Fruit fly (Drosophila melanogaster) whole organism, embryonic: ENCODE results near the gene Reg-2.
A peak's percentile ranks its signal among the peaks of the same experiment; 100 is the strongest.

ENCODE experiments used
- Atf6 ChIP-seq: fragments of 200-800 bp; sonication (Bioruptor generic); IDR thresholded peaks from 2 replicates; pipeline ENCODE4 v1.3.6; 2022; ENCODE audit warnings: missing biosample characterization, missing genetic modification characterization
- B-H2 ChIP-seq: fragments of 200-800 bp; sonication (Bioruptor generic); optimal IDR thresholded peaks from 2 replicates; lab custom pipeline; 2018; ENCODE audit warnings: missing biosample characterization, mild to moderate bottlenecking, missing genetic modification characterization
- BtbVII ChIP-seq: fragments of 200-800 bp; sonication (Bioruptor generic); optimal IDR thresholded peaks from 3 replicates; lab custom pipeline; 2017; ENCODE audit warnings: missing biosample characterization, mild to moderate bottlenecking, missing genetic modification characterization
- CG12744 ChIP-seq: fragments of 200-800 bp; sonication (Bioruptor generic); optimal IDR thresholded peaks from 2 replicates; lab custom pipeline; 2016; ENCODE audit warnings: missing biosample characterization, missing genetic modification characterization
- CG12769 ChIP-seq: fragments of 200-800 bp; sonication (Bioruptor generic); optimal IDR thresholded peaks from 2 replicates; lab custom pipeline; 2019; ENCODE audit warnings: missing biosample characterization, mild to moderate bottlenecking, missing genetic modification characterization, moderate library complexity
- CG13894 ChIP-seq: fragments of 200-800 bp; sonication (Bioruptor generic); optimal IDR thresholded peaks from 3 replicates; lab custom pipeline; 2018; ENCODE audit warnings: missing biosample characterization, mild to moderate bottlenecking, missing genetic modification characterization, moderate library complexity
- CG1603 ChIP-seq: fragments of 200-800 bp; sonication (Bioruptor generic); optimal IDR thresholded peaks from 2 replicates; lab custom pipeline; 2019; ENCODE audit warnings: missing biosample characterization, mild to moderate bottlenecking, missing genetic modification characterization, moderate library complexity
- CG16813 ChIP-seq: fragments of 200-800 bp; sonication (Bioruptor generic); IDR thresholded peaks from 3 replicates; pipeline ENCODE4 v1.3.6; 2022; ENCODE audit warnings: missing biosample characterization, missing genetic modification characterization; ENCODE audit not compliant: partially characterized antibody
- CG3163 ChIP-seq: fragments of 200-800 bp; sonication (Bioruptor generic); optimal IDR thresholded peaks from 3 replicates; lab custom pipeline; 2016; ENCODE audit warnings: missing biosample characterization, missing genetic modification characterization
- CG34224 ChIP-seq: fragments of 200-800 bp; sonication (Bioruptor generic); IDR thresholded peaks from 3 replicates; pipeline ENCODE4 v1.3.6; 2022; ENCODE audit warnings: missing biosample characterization, missing genetic modification characterization; ENCODE audit not compliant: partially characterized antibody
- CG4854 ChIP-seq: fragments of 200-800 bp; sonication (Bioruptor generic); optimal IDR thresholded peaks from 2 replicates; lab custom pipeline; 2016; ENCODE audit warnings: missing biosample characterization, missing genetic modification characterization, inconsistent platforms
- CG5180 ChIP-seq: fragments of 200-800 bp; sonication (Bioruptor generic); optimal IDR thresholded peaks from 3 replicates; lab custom pipeline; 2017; ENCODE audit warnings: missing biosample characterization, missing genetic modification characterization, mild to moderate bottlenecking, moderate library complexity, missing genetic modification reagents
- CG7987 ChIP-seq: fragments of 200-800 bp; sonication (Bioruptor generic); optimal IDR thresholded peaks from 2 replicates; lab custom pipeline; 2018; ENCODE audit warnings: missing biosample characterization, mild to moderate bottlenecking, missing genetic modification characterization, moderate library complexity
- CG8478 ChIP-seq: fragments of >200 bp; optimal IDR thresholded peaks from 2 replicates; lab custom pipeline; 2018
- CG8765 ChIP-seq: fragments of 200-800 bp; sonication (Bioruptor generic); IDR thresholded peaks from 2 replicates; pipeline ENCODE4 v1.3.6; 2022; ENCODE audit warnings: missing biosample characterization, missing genetic modification characterization
- CG8924 ChIP-seq: fragments of 200-800 bp; optimal IDR thresholded peaks from 3 replicates; lab custom pipeline; 2019; ENCODE audit warnings: missing biosample characterization, mild to moderate bottlenecking, missing genetic modification characterization, moderate library complexity
- E2f1 ChIP-seq: fragments of 200-800 bp; sonication (Bioruptor generic); IDR thresholded peaks from 2 replicates; pipeline ENCODE4 v1.3.6; 2022; ENCODE audit warnings: missing biosample characterization, missing genetic modification characterization
- HmgZ ChIP-seq: fragments of 200-800 bp; sonication (Bioruptor generic); optimal IDR thresholded peaks from 2 replicates; lab custom pipeline; 2018; ENCODE audit warnings: missing biosample characterization, mild to moderate bottlenecking, missing genetic modification characterization
- MBD-R2 ChIP-seq: fragments of 200-800 bp; sonication (Bioruptor generic); IDR thresholded peaks from 2 replicates; pipeline ENCODE4 v1.3.6; 2022; ENCODE audit warnings: missing biosample characterization, missing genetic modification characterization
- NFAT ChIP-seq: fragments of 200-800 bp; sonication (Bioruptor generic); IDR thresholded peaks from 2 replicates; pipeline ENCODE4 v1.3.6; 2022; ENCODE audit warnings: missing biosample characterization, missing genetic modification characterization
- Pdp1 ChIP-seq, 2 experiments: fragments of 200-800 bp; sonication (Bioruptor generic); optimal IDR thresholded peaks; 3 replicates each; lab custom pipeline; 2016; ENCODE audit warnings: missing biosample characterization in 2 of 2, missing genetic modification characterization in 2 of 2, mild to moderate bottlenecking in 1 of 2, moderate library complexity in 1 of 2
- Six4 ChIP-seq: fragments of 200-800 bp; sonication (Bioruptor generic); optimal IDR thresholded peaks from 2 replicates; lab custom pipeline; 2016; ENCODE audit warnings: missing biosample characterization, missing genetic modification characterization
- Stat92E ChIP-seq, 3 experiments: fragments of >200 bp in 2 of 3; fragments of 200-800 bp in 1 of 3; sonication (Bioruptor generic) in 1 of 3; optimal IDR thresholded peaks; 2 replicates each; lab custom pipeline; 2017 to 2019; ENCODE audit warnings: missing biosample characterization in 3 of 3, missing genetic modification characterization in 3 of 3, mild to moderate bottlenecking in 1 of 3, moderate library complexity in 1 of 3
- amos ChIP-seq: fragments of 200-800 bp; sonication (Bioruptor generic); IDR thresholded peaks from 2 replicates; pipeline ENCODE4 v1.3.6; 2022; ENCODE audit warnings: missing biosample characterization, missing genetic modification characterization; ENCODE audit not compliant: partially characterized antibody
- cas ChIP-seq: fragments of 200-800 bp; sonication (Bioruptor generic); IDR thresholded peaks from 2 replicates; pipeline ENCODE4 v1.3.6; 2022; ENCODE audit warnings: missing biosample characterization, missing genetic modification characterization
- chm ChIP-seq: fragments of 200-800 bp; sonication (Bioruptor generic); IDR thresholded peaks from 2 replicates; pipeline ENCODE4 v1.3.6; 2022; ENCODE audit warnings: missing biosample characterization, missing genetic modification characterization
- dm ChIP-seq: fragments of 200-800 bp; sonication (Bioruptor generic); optimal IDR thresholded peaks from 3 replicates; lab custom pipeline; 2016; ENCODE audit warnings: missing biosample characterization, missing genetic modification characterization
- dpn ChIP-seq, 2 experiments: fragments of 200-800 bp; sonication (Bioruptor generic); optimal IDR thresholded peaks; 3 replicates each; lab custom pipeline; 2016; ENCODE audit warnings: missing biosample characterization in 2 of 2, missing genetic modification characterization in 2 of 2
- dysf ChIP-seq: fragments of 200-800 bp; sonication (Bioruptor generic); IDR thresholded peaks from 3 replicates; pipeline ENCODE4 v1.3.6; 2022; ENCODE audit warnings: missing biosample characterization, missing genetic modification characterization
- eve ChIP-seq, 2 experiments: fragments of >200 bp; optimal IDR thresholded peaks; 2 replicates each; lab custom pipeline; 2017; ENCODE audit warnings: missing biosample characterization in 2 of 2, missing genetic modification characterization in 2 of 2
- fd3F ChIP-seq: fragments of 200-800 bp; sonication (Bioruptor generic); optimal IDR thresholded peaks from 2 replicates; lab custom pipeline; 2018; ENCODE audit warnings: missing biosample characterization, mild to moderate bottlenecking, missing genetic modification characterization, moderate library complexity
- fd64A ChIP-seq: fragments of 200-800 bp; sonication (Bioruptor generic); optimal IDR thresholded peaks from 3 replicates; lab custom pipeline; 2018; ENCODE audit warnings: missing biosample characterization, mild to moderate bottlenecking, missing genetic modification characterization
- fd96Cb ChIP-seq: fragments of 200-800 bp; sonication (Bioruptor generic); optimal IDR thresholded peaks from 2 replicates; lab custom pipeline; 2018; ENCODE audit warnings: missing biosample characterization, mild to moderate bottlenecking, missing genetic modification characterization, moderate library complexity
- fu2 ChIP-seq: fragments of 200-800 bp; sonication (Bioruptor generic); optimal IDR thresholded peaks from 2 replicates; lab custom pipeline; 2016; ENCODE audit warnings: missing biosample characterization, missing genetic modification characterization
- gce ChIP-seq: fragments of 200-800 bp; sonication (Bioruptor generic); IDR thresholded peaks from 3 replicates; pipeline ENCODE4 v1.3.6; 2022; ENCODE audit warnings: missing biosample characterization, missing genetic modification characterization
- grn ChIP-seq: fragments of 200-800 bp; sonication (Bioruptor generic); optimal IDR thresholded peaks from 3 replicates; lab custom pipeline; 2017; ENCODE audit warnings: missing biosample characterization, missing genetic modification characterization
- gro ChIP-seq: fragments of 200-800 bp; sonication (Bioruptor generic); optimal IDR thresholded peaks from 2 replicates; lab custom pipeline; 2016; ENCODE audit warnings: missing biosample characterization, missing genetic modification characterization
- h ChIP-seq: fragments of >200 bp; optimal IDR thresholded peaks from 2 replicates; lab custom pipeline; 2017
- jigr1 ChIP-seq: fragments of 200-800 bp; sonication (Bioruptor generic); IDR thresholded peaks from 3 replicates; pipeline ENCODE4 v1.3.6; 2022; ENCODE audit warnings: missing biosample characterization, missing genetic modification characterization
- lab ChIP-seq: fragments of 200-800 bp; sonication (Bioruptor generic); optimal IDR thresholded peaks from 3 replicates; lab custom pipeline; 2017; ENCODE audit warnings: missing biosample characterization, missing genetic modification characterization, mild to moderate bottlenecking, moderate library complexity, missing genetic modification reagents
- lola ChIP-seq, 3 experiments: fragments of >200 bp in 2 of 3; fragments of 200-800 bp in 1 of 3; sonication (Bioruptor generic) in 1 of 3; optimal IDR thresholded peaks; 2 replicates each; lab custom pipeline; 2017 to 2019; ENCODE audit warnings: missing biosample characterization in 3 of 3, missing genetic modification characterization in 3 of 3, mild to moderate bottlenecking in 1 of 3, moderate library complexity in 1 of 3
- nau ChIP-seq: fragments of 200-800 bp; sonication (Bioruptor generic); optimal IDR thresholded peaks from 3 replicates; lab custom pipeline; 2017; ENCODE audit warnings: missing biosample characterization, mild to moderate bottlenecking, missing genetic modification characterization, missing genetic modification reagents
- pfk ChIP-seq: fragments of 200-800 bp; sonication (Bioruptor generic); optimal IDR thresholded peaks from 2 replicates; lab custom pipeline; 2018; ENCODE audit warnings: missing biosample characterization, mild to moderate bottlenecking, missing genetic modification characterization, moderate library complexity
- row ChIP-seq: fragments of 200-800 bp; sonication (Bioruptor generic); IDR thresholded peaks from 3 replicates; pipeline ENCODE4 v1.3.6; 2022; ENCODE audit warnings: missing biosample characterization, missing genetic modification characterization
- sens-2 ChIP-seq: fragments of 200-800 bp; sonication (Bioruptor generic); IDR thresholded peaks from 2 replicates; pipeline ENCODE4 v1.3.6; 2022; ENCODE audit warnings: missing biosample characterization, missing genetic modification characterization
- sisA ChIP-seq: fragments of 200-800 bp; sonication (Bioruptor generic); IDR thresholded peaks from 2 replicates; pipeline ENCODE4 v1.3.6; 2022; ENCODE audit warnings: missing biosample characterization, missing genetic modification characterization
- slbo ChIP-seq: fragments of 200-800 bp; sonication (Bioruptor generic); IDR thresholded peaks from 2 replicates; pipeline ENCODE4 v1.3.6; 2022; ENCODE audit warnings: missing biosample characterization, missing genetic modification characterization
- sr ChIP-seq: fragments of 200-800 bp; sonication (Bioruptor generic); IDR thresholded peaks from 3 replicates; pipeline ENCODE4 v1.3.6; 2022; ENCODE audit warnings: missing biosample characterization, missing genetic modification characterization
- vfl ChIP-seq: fragments of 200-800 bp; sonication (Bioruptor generic); optimal IDR thresholded peaks from 2 replicates; lab custom pipeline; 2016; ENCODE audit warnings: missing biosample characterization, missing genetic modification characterization

Gene Reg-2

DNA sequence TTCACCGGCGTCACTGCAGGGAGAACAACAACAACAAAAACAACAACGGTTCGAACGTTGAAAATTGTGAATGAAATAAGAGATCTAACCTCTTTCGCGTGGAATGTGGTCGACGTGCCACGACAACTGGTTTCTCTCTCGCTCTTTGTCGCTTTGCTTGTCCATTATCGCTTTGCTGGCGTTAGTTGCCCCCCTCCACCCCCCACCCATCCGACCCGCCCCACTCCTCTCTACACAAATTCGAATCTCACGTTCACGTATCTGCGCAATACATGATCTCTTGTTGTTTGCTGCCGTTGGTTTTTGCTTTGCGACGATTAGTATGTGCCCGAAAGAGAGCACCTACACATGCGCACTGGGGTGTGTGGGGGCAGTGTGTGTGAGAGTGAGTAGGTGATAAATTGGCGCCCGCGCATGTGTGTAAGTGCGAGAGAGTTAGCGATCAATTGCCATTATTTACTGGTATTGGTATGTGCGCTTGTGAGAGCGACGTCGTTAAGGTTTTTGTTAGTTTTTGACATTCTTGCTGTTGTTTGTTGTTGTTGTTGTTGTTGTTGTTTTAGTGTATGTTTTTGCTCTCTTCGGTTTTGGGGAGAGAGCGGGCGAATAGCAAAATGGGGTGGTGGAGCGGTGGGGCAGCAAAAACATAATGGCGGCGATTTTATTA, 10.2 kb upstream of the Reg-2 start (continued):
- TF ChIP-seq CG8765 (GFP tag; lab: Robert Waterston, UW) (peak; percentile 87), gro (peak; percentile 39), dm (GFP tag; lab: Kevin White, UChicago) (peak; percentile 18), row (GFP tag; lab: Robert Waterston, UW) (peak; percentile 17; the same call in 1 of the 3 replicates), fd3F (GFP tag; lab: Kevin White, UChicago) (no peak), lab (GFP tag; lab: Kevin White, UChicago) (peak; percentile 41), eve (GFP tag; optimal IDR thresholded peaks at IDR 0.05; lab: Kevin White, UChicago) (no peak), amos (peak; percentile 21; the same call in 1 of the 2 replicates), Pdp1 (GFP tag; optimal IDR thresholded peaks at IDR 0.05; lab: Kevin White, UChicago) (peak in 1 of 2 experiments; percentile 11), grn (GFP tag; lab: Kevin White, UChicago) (peak; percentile 45), slbo (GFP tag; lab: Robert Waterston, UW) (no peak), jigr1 (no peak), B-H2 (GFP tag; lab: Kevin White, UChicago) (peak; percentile 70), CG5180 (GFP tag; lab: Kevin White, UChicago) (peak; percentile 2), dysf (GFP tag; lab: Robert Waterston, UW) (0 out of 3 replicates have a peak, but pooled peaks have one; percentile 13), CG8924 (tag; lab: Kevin White, UChicago) (peak; percentile 68), fd64A (GFP tag; lab: Kevin White, UChicago) (peak; percentile 21), sisA (GFP tag; lab: Robert Waterston, UW) (no peak), chm (GFP tag; lab: Robert Waterston, UW) (peak; percentile 53), CG13894 (peak; percentile 62), pfk (GFP tag; lab: Kevin White, UChicago) (peak; percentile 39), h (no peak), CG7987 (GFP tag; lab: Kevin White, UChicago) (peak; percentile 68), Six4 (GFP tag; lab: Kevin White, UChicago) (no peak), NFAT (GFP tag; lab: Robert Waterston, UW) (peak; percentile 39; the same call in 1 of the 2 replicates), CG12769 (tag; lab: Kevin White, UChicago) (peak; percentile 73), E2f1 (GFP tag; lab: Robert Waterston, UW) (no peak), CG3163 (GFP tag; lab: Kevin White, UChicago) (peak; percentile 85), fd96Cb (tag; lab: Kevin White, UChicago) (no peak), CG12744 (GFP tag; lab: Kevin White, UChicago) (no peak), CG34224 (GFP tag; lab: Robert Waterston, UW) (0 out of 3 replicates have a peak, but pooled peaks have one; percentile 35), cas (GFP tag; lab: Robert Waterston, UW) (no peak), gce (GFP tag; lab: Robert Waterston, UW) (0 out of 3 replicates have a peak, but pooled peaks have one; percentile 19), fu2 (GFP tag; lab: Kevin White, UChicago) (no peak), CG4854 (GFP tag; lab: Kevin White, UChicago) (no peak), CG8478 (lab: Kevin White, UChicago) (peak; percentile 79), Atf6 (GFP tag; lab: Robert Waterston, UW) (0 out of 2 replicates have a peak, but pooled peaks have one; percentile 11), Stat92E (GFP tag; optimal IDR thresholded peaks at IDR 0.05; lab: Kevin White, UChicago) (peak in 1 of 3 experiments; percentile 41), dpn (GFP tag; optimal IDR thresholded peaks at IDR 0.05; lab: Kevin White, UChicago) (no peak), MBD-R2 (GFP tag; lab: Robert Waterston, UW) (peak; percentile 27; the same call in 1 of the 2 replicates), lola (GFP tag; optimal IDR thresholded peaks at IDR 0.05; lab: Kevin White, UChicago) (peak in 1 of 3 experiments; percentile 74), CG1603 (tag; lab: Kevin White, UChicago) (no peak), sr (GFP tag; lab: Robert Waterston, UW) (peak; percentile 94), sens-2 (GFP tag; lab: Robert Waterston, UW) (no peak), HmgZ (tag; lab: Kevin White, UChicago) (peak; percentile 74), nau (GFP tag; lab: Kevin White, UChicago) (peak; percentile 52), vfl (GFP tag; lab: Kevin White, UChicago) (no peak), CG16813 (GFP tag; lab: Robert Waterston, UW) (no peak), BtbVII (GFP tag; lab: Kevin White, UChicago) (peak; percentile 23)
